Fruit fly (Drosophila melanogaster) whole organism, pupa: Measurements from ENCODE around the gene ppk19.

ENCODE experiments used
- CG12605 ChIP-seq: fragments of 200-800 bp; sonication (Bioruptor generic); IDR thresholded peaks from 2 replicates; pipeline ENCODE4 v1.3.6; 2022; ENCODE audit warnings: missing biosample characterization, missing genetic modification characterization
- CG13204 ChIP-seq: fragments of 200-800 bp; sonication (Bioruptor generic); optimal IDR thresholded peaks from 2 replicates; lab custom pipeline; 2018; ENCODE audit warnings: missing biosample characterization, mild to moderate bottlenecking, missing genetic modification characterization, moderate library complexity
- CG17806 ChIP-seq: fragments of 200-800 bp; sonication (Bioruptor generic); optimal IDR thresholded peaks from 2 replicates; lab custom pipeline; 2018; ENCODE audit warnings: missing biosample characterization, mild to moderate bottlenecking, missing genetic modification characterization, moderate library complexity
- CG8301 ChIP-seq: fragments of 200-800 bp; sonication (Bioruptor generic); optimal IDR thresholded peaks from 2 replicates; lab custom pipeline; 2018; ENCODE audit warnings: missing biosample characterization, mild to moderate bottlenecking, missing genetic modification characterization
- CG9948 ChIP-seq: fragments of 200-800 bp; sonication (Bioruptor generic); optimal IDR thresholded peaks from 2 replicates; lab custom pipeline; 2018; ENCODE audit warnings: missing biosample characterization, mild to moderate bottlenecking, missing genetic modification characterization, moderate library complexity
- rn ChIP-seq: fragments of 200-800 bp; sonication (Bioruptor generic); IDR thresholded peaks from 2 replicates; pipeline ENCODE4 v1.3.6; 2022; ENCODE audit warnings: missing biosample characterization, missing genetic modification characterization

dm6 chr3R:29689833-29690538, 17.7 kb downstream of the ppk19 start:
- no peak for TF ChIP-seq CG8301 (tag; lab: Kevin White, UChicago)
- peak; percentile 8 for TF ChIP-seq CG9948 (tag; lab: Kevin White, UChicago)
- TF ChIP-seq CG12605 (GFP tag; lab: Robert Waterston, UW) = no peak
- no peak for TF ChIP-seq CG13204
- no peak for TF ChIP-seq rn
- TF ChIP-seq CG17806 (tag; lab: Kevin White, UChicago) = no peak
